Worm (Caenorhabditis elegans) whole organism, young adult: Measurements from ENCODE around the gene tag-131.
A peak's percentile ranks its signal among the peaks of the same experiment; 100 is the strongest.

ENCODE experiments used
- C06A6.2 ChIP-seq: fragments of 200-800 bp; sonication (Bioruptor generic); conservative IDR thresholded peaks from 2 replicates; pipeline ENCODE4 v1.3.6; 2022; ENCODE audit warnings: missing genetic modification characterization, missing compliant biosample characterization
- F10E7.11 ChIP-seq: sonication (generic microtip); optimal IDR thresholded peaks from 2 replicates; lab custom pipeline; 2017; ENCODE audit warnings: mild to moderate bottlenecking, missing genetic modification characterization, moderate library complexity, missing compliant biosample characterization
- F33H1.4 ChIP-seq: fragments of 200-800 bp; sonication (Bioruptor generic); IDR thresholded peaks from 2 replicates; pipeline ENCODE4 v1.3.6; 2022; ENCODE audit warnings: missing genetic modification reagents, missing genetic modification characterization, missing compliant biosample characterization
- F49E8.2 ChIP-seq: sonication (generic microtip); optimal IDR thresholded peaks from 3 replicates; lab custom pipeline; 2017; ENCODE audit warnings: missing genetic modification characterization, mild to moderate bottlenecking, missing compliant biosample characterization, antibody characterized with exemption, moderate library complexity; ENCODE audit not compliant: insufficient read depth
- F52B5.7 ChIP-seq: sonication (generic microtip); optimal IDR thresholded peaks from 2 replicates; lab custom pipeline; 2016; ENCODE audit warnings: mild to moderate bottlenecking, missing genetic modification characterization, missing compliant biosample characterization
- F57A8.1 ChIP-seq: fragments of 200-800 bp; sonication (Bioruptor generic); optimal IDR thresholded peaks from 2 replicates; lab custom pipeline; 2018; ENCODE audit warnings: mild to moderate bottlenecking, missing genetic modification characterization, moderate library complexity, missing compliant biosample characterization
- K12H6.12 ChIP-seq: fragments of 200-800 bp; sonication (Bioruptor generic); optimal IDR thresholded peaks from 2 replicates; lab custom pipeline; 2018; ENCODE audit warnings: mild to moderate bottlenecking, missing genetic modification characterization, missing compliant biosample characterization
- Y53G8AR.9 ChIP-seq: fragments of 200-800 bp; sonication (Bioruptor generic); conservative IDR thresholded peaks from 2 replicates; pipeline ENCODE4 v1.3.6; 2022; ENCODE audit warnings: missing genetic modification reagents, missing genetic modification characterization, missing compliant biosample characterization
- Y56A3A.18 ChIP-seq: fragments of 200-800 bp; sonication (Bioruptor generic); IDR thresholded peaks from 2 replicates; pipeline ENCODE4 v1.3.6; 2022; ENCODE audit warnings: missing genetic modification reagents, missing genetic modification characterization, missing compliant biosample characterization
- Y67H2A.10 ChIP-seq: fragments of 200-800 bp; sonication (Bioruptor generic); conservative IDR thresholded peaks from 2 replicates; pipeline ENCODE4 v1.3.6; 2022; ENCODE audit warnings: missing genetic modification reagents, missing genetic modification characterization, missing compliant biosample characterization
- Y79H2A.3 ChIP-seq: fragments of 200-800 bp; sonication (Bioruptor generic); conservative IDR thresholded peaks from 2 replicates; pipeline ENCODE4 v1.3.6; 2022; ENCODE audit warnings: missing genetic modification reagents, missing genetic modification characterization, missing compliant biosample characterization
- ZK185.1 ChIP-seq: sonication (generic microtip); optimal IDR thresholded peaks from 2 replicates; lab custom pipeline; 2016; ENCODE audit warnings: mild to moderate bottlenecking, missing genetic modification characterization, missing compliant biosample characterization; ENCODE audit not compliant: poor library complexity, severe bottlenecking
- attf-3 ChIP-seq: fragments of 200-800 bp; sonication (Bioruptor generic); conservative IDR thresholded peaks from 2 replicates; pipeline ENCODE4 v1.3.6; 2022; ENCODE audit warnings: missing genetic modification reagents, missing genetic modification characterization, missing compliant biosample characterization
- attf-6 ChIP-seq: fragments of 200-800 bp; sonication (Bioruptor generic); IDR thresholded peaks from 2 replicates; pipeline ENCODE4 v1.3.6; 2022; ENCODE audit warnings: missing genetic modification reagents, missing genetic modification characterization, missing compliant biosample characterization
- ccch-3 ChIP-seq: fragments of 200-800 bp; sonication (Bioruptor generic); optimal IDR thresholded peaks from 2 replicates; lab custom pipeline; 2018; ENCODE audit warnings: mild to moderate bottlenecking, missing genetic modification characterization, missing compliant biosample characterization
- ceh-100 ChIP-seq: fragments of 200-800 bp; sonication (Bioruptor generic); IDR thresholded peaks from 2 replicates; pipeline ENCODE4 v1.3.6; 2022; ENCODE audit warnings: missing genetic modification reagents, missing genetic modification characterization, missing compliant biosample characterization
- ceh-58 ChIP-seq: fragments of 200-800 bp; sonication (Bioruptor generic); IDR thresholded peaks from 2 replicates; pipeline ENCODE4 v1.3.6; 2022; ENCODE audit warnings: missing genetic modification characterization, missing compliant biosample characterization
- ceh-79 ChIP-seq: sonication (generic microtip); optimal IDR thresholded peaks from 2 replicates; lab custom pipeline; 2017; ENCODE audit warnings: mild to moderate bottlenecking, missing genetic modification characterization, missing compliant biosample characterization
- efl-1 ChIP-seq: fragments of 150-350 bp; optimal IDR thresholded peaks from 2 replicates; lab custom pipeline; 2014; ENCODE audit warnings: missing biosample characterization, missing genetic modification reagents, missing genetic modification characterization
- egl-44 ChIP-seq: fragments of 200-800 bp; sonication (Bioruptor generic); IDR thresholded peaks from 2 replicates; pipeline ENCODE4 v1.3.6; 2022; ENCODE audit warnings: missing genetic modification reagents, missing genetic modification characterization, missing compliant biosample characterization
- him-1 ChIP-seq: sonication (generic microtip); optimal IDR thresholded peaks from 2 replicates; lab custom pipeline; 2016; ENCODE audit warnings: missing genotype, missing genetic modification reagents, missing genetic modification characterization, missing compliant biosample characterization
- lsl-1 ChIP-seq: fragments of 200-800 bp; sonication (Bioruptor generic); optimal IDR thresholded peaks from 2 replicates; lab custom pipeline; 2018; ENCODE audit warnings: mild to moderate bottlenecking, missing genetic modification characterization, moderate library complexity, missing compliant biosample characterization
- lsy-27 ChIP-seq: sonication (generic microtip); optimal IDR thresholded peaks from 2 replicates; lab custom pipeline; 2017; ENCODE audit warnings: missing genetic modification characterization, mild to moderate bottlenecking, missing compliant biosample characterization, antibody characterized with exemption, missing genotype, borderline replicate concordance; ENCODE audit not compliant: insufficient read depth
- madf-10 ChIP-seq: sonication (generic microtip); optimal IDR thresholded peaks from 2 replicates; lab custom pipeline; 2016; ENCODE audit warnings: mild to moderate bottlenecking, missing genetic modification characterization, missing compliant biosample characterization
- madf-6 ChIP-seq: fragments of 200-800 bp; sonication (Bioruptor generic); IDR thresholded peaks from 2 replicates; pipeline ENCODE4 v1.3.6; 2022; ENCODE audit warnings: missing genetic modification reagents, missing genetic modification characterization, missing compliant biosample characterization
- mes-4 ChIP-seq: sonication (generic microtip); optimal IDR thresholded peaks from 2 replicates; lab custom pipeline; 2016; ENCODE audit warnings: missing genotype, missing genetic modification characterization, missing compliant biosample characterization
- nfyb-1 ChIP-seq: fragments of 200-800 bp; sonication (Bioruptor generic); IDR thresholded peaks from 2 replicates; pipeline ENCODE4 v1.3.6; 2022; ENCODE audit warnings: missing genetic modification reagents, missing genetic modification characterization, missing compliant biosample characterization
- nhr-27 ChIP-seq: fragments of 200-800 bp; sonication (Bioruptor generic); optimal IDR thresholded peaks from 2 replicates; lab custom pipeline; 2018; ENCODE audit warnings: mild to moderate bottlenecking, missing genetic modification characterization, moderate library complexity, missing compliant biosample characterization
- snpc-1.1 ChIP-seq: sonication (generic microtip); optimal IDR thresholded peaks from 2 replicates; lab custom pipeline; 2017; ENCODE audit warnings: missing genetic modification characterization, mild to moderate bottlenecking, missing compliant biosample characterization, antibody characterized with exemption, moderate library complexity, missing genotype, missing genetic modification reagents; ENCODE audit not compliant: insufficient read depth
- somi-1 ChIP-seq: fragments of 200-800 bp; sonication (Bioruptor generic); optimal IDR thresholded peaks from 2 replicates; lab custom pipeline; 2018; ENCODE audit warnings: mild to moderate bottlenecking, missing genetic modification characterization, missing compliant biosample characterization
- tbx-9 ChIP-seq: sonication (generic microtip); optimal IDR thresholded peaks from 2 replicates; lab custom pipeline; 2016; ENCODE audit warnings: borderline replicate concordance, missing genetic modification characterization, inconsistent platforms, missing compliant biosample characterization
- ztf-3 ChIP-seq: fragments of 200-800 bp; sonication (Bioruptor generic); optimal IDR thresholded peaks from 2 replicates; lab custom pipeline; 2018; ENCODE audit warnings: mild to moderate bottlenecking, missing genetic modification characterization, missing compliant biosample characterization

The tag-131 gene

ce11 chrIII:4293108-4293507 lies 24.4 kb upstream of the tag-131 start, which contains the start of gene R10E4.6:
Gene R10E4.6, plus strand, starts transcription at chrIII:4293408.
- TF ChIP-seq ztf-3 (no peak), him-1 (tag; lab: Kevin White, UChicago) (no peak), tbx-9 (tag; lab: Kevin White, UChicago) (no peak), lsy-27 (tag; lab: Kevin White, UChicago) (no peak), attf-6 (no peak), Y79H2A.3 (GFP tag; lab: Robert Waterston, UW) (no peak), somi-1 (no peak), nfyb-1 (no peak), ceh-100 (GFP tag; lab: Robert Waterston, UW) (no peak), attf-3 (GFP tag; lab: Robert Waterston, UW) (no peak), Y67H2A.10 (GFP tag; lab: Robert Waterston, UW) (no peak), mes-4 (tag; lab: Kevin White, UChicago) (no peak), ccch-3 (no peak), F57A8.1 (GFP tag; lab: Kevin White, UChicago) (no peak), F49E8.2 (tag; lab: Kevin White, UChicago) (no peak)

- no peak for TF ChIP-seq F52B5.7
- no peak for TF ChIP-seq nhr-27 (tag; lab: Kevin White, UChicago)
- no peak for TF ChIP-seq F10E7.11 (tag; lab: Kevin White, UChicago)
- no peak for TF ChIP-seq egl-44 (GFP tag; lab: Robert Waterston, UW)
- TF ChIP-seq efl-1 (GFP tag; lab: Kevin White, UChicago): no peak
- no peak for TF ChIP-seq ceh-79 (tag; lab: Kevin White, UChicago)
- TF ChIP-seq Y56A3A.18: no peak
- TF ChIP-seq ZK185.1 (tag; lab: Kevin White, UChicago): no peak
- no peak for TF ChIP-seq snpc-1.1 (tag; lab: Kevin White, UChicago)
- no peak for TF ChIP-seq ceh-58 (GFP tag; lab: Robert Waterston, UW)
- no peak for TF ChIP-seq Y79H2A.3 (GFP tag; lab: Robert Waterston, UW)
- TF ChIP-seq K12H6.12 (tag; lab: Kevin White, UChicago): no peak
- TF ChIP-seq nfyb-1: no peak
- TF ChIP-seq madf-10 (tag; lab: Kevin White, UChicago): no peak
- no peak for TF ChIP-seq C06A6.2 (GFP tag; lab: Robert Waterston, UW)
These were observed 23.2 kb upstream of the tag-131 start, which contains the start of the genes nth-1 and R10E4.7 for ce11 chrIII:4294153-4294862. Gene nth-1, minus strand, starts transcription at chrIII:4294253. Gene R10E4.7, plus strand, starts transcription at chrIII:4294812.

- TF ChIP-seq madf-6 (GFP tag; lab: Robert Waterston, UW) (peak; percentile 54; the same call in 1 of the 2 replicates), lsl-1 (GFP tag; lab: Kevin White, UChicago) (peak; percentile 66), F33H1.4 (GFP tag; lab: Robert Waterston, UW) (peak; percentile 61), Y53G8AR.9 (GFP tag; lab: Robert Waterston, UW) (no peak)
- TF ChIP-seq, all 124 proteins: peak for 3
These were observed 16.5 kb upstream of the tag-131 start, which contains the start of gene R10E4.11 for ce11 chrIII:4300989-4301498. Gene R10E4.11, minus strand, starts transcription at chrIII:4301039.
